Fruit fly (Drosophila melanogaster): ENCODE results near the gene Brd7-9.
A peak's percentile ranks its signal among the peaks of the same experiment; 100 is the strongest.

- peak; percentile 48; the same call in 2 of the 3 replicates for TF ChIP-seq CG6163 (GFP tag; IDR thresholded peaks at IDR 0.05)
- TF ChIP-seq Eip93F (GFP tag; optimal IDR thresholded peaks at IDR 0.05) = no peak
- TF ChIP-seq fkh (GFP tag; optimal IDR thresholded peaks at IDR 0.05) = no peak
- TF ChIP-seq CG34406 (GFP tag; optimal IDR thresholded peaks at IDR 0.05) = no peak
- 0 out of 2 replicates have a peak, but pooled peaks have one; percentile 25 for TF ChIP-seq CG11294 (GFP tag; IDR thresholded peaks at IDR 0.05)
- TF ChIP-seq lz (GFP tag; optimal IDR thresholded peaks at IDR 0.05) = no peak
- no peak for TF ChIP-seq Gug (GFP tag; IDR thresholded peaks at IDR 0.05)
- no peak for TF ChIP-seq CG7368 (GFP tag; optimal IDR thresholded peaks at IDR 0.05)
- TF ChIP-seq achi (GFP tag; optimal IDR thresholded peaks at IDR 0.05) = no peak
These were observed 28.1 kb upstream of the Brd7-9 start for dm6 chr2L:7754539-7754938.

Data from whole organism, prepupa.